Fruit fly (Drosophila melanogaster) whole organism, adult: ENCODE measurements around the gene Rab7.

Experiments used
- CG5204 ChIP-seq: fragments of 200-800 bp; sonication (Bioruptor generic); optimal IDR thresholded peaks from 2 replicates; lab custom pipeline; 2016; ENCODE audit warnings: missing biosample characterization, missing genetic modification characterization
- Crg-1 ChIP-seq: fragments of 200-800 bp; sonication (Bioruptor generic); optimal IDR thresholded peaks from 2 replicates; lab custom pipeline; 2016; ENCODE audit warnings: missing biosample characterization, missing genetic modification characterization
- Mnt ChIP-seq: fragments of 200-800 bp; sonication (Bioruptor generic); optimal IDR thresholded peaks from 2 replicates; lab custom pipeline; 2016; ENCODE audit warnings: missing biosample characterization, mild to moderate bottlenecking, missing genetic modification characterization
- bab1 ChIP-seq: fragments of 200-800 bp; sonication (Bioruptor generic); optimal IDR thresholded peaks from 3 replicates; lab custom pipeline; 2019; ENCODE audit warnings: missing biosample characterization, mild to moderate bottlenecking, missing genetic modification characterization, moderate library complexity
- cnc ChIP-seq, 2 experiments: fragments of >200 bp; optimal IDR thresholded peaks; 2 replicates each; lab custom pipeline; 2017
- kay ChIP-seq: fragments of 200-800 bp; sonication (Bioruptor generic); peaks from one replicate; lab custom pipeline; 2016; ENCODE audit warnings: missing biosample characterization, missing genetic modification characterization, borderline replicate concordance
- pad ChIP-seq: fragments of 200-800 bp; sonication (Bioruptor generic); optimal IDR thresholded peaks from 3 replicates; lab custom pipeline; 2017; ENCODE audit warnings: missing biosample characterization, missing genetic modification characterization, mild to moderate bottlenecking, moderate library complexity, missing genetic modification reagents

dm6 chr3R:24024123-24024522 lies 31.3 kb downstream of the Rab7 start:
- TF ChIP-seq kay (no peak), pad (no peak), CG5204 (GFP tag; lab: Kevin White, UChicago) (no peak), Crg-1 (GFP tag; lab: Kevin White, UChicago) (no peak), cnc (optimal IDR thresholded peaks at IDR 0.05; lab: Kevin White, UChicago) (no peak), Mnt (no peak), bab1 (GFP tag; lab: Kevin White, UChicago) (no peak)
